Worm (Caenorhabditis elegans) whole organism, L3 larva: ENCODE results near the gene C09F5.1.

ENCODE experiments used
- ceh-82 ChIP-seq: fragments of 150-350 bp; optimal IDR thresholded peaks from 2 replicates; lab custom pipeline; 2014; ENCODE audit warnings: missing biosample characterization, missing genetic modification characterization
- fkh-10 ChIP-seq: sonication (generic microtip); optimal IDR thresholded peaks from 2 replicates; lab custom pipeline; 2017; ENCODE audit warnings: missing biosample characterization, missing genetic modification reagents, missing genetic modification characterization
- hmg-11 ChIP-seq: sonication (generic microtip); optimal IDR thresholded peaks from 2 replicates; lab custom pipeline; 2016; ENCODE audit warnings: missing genetic modification characterization, missing compliant biosample characterization
- lin-39 ChIP-seq: fragments of 150-350 bp; optimal IDR thresholded peaks from 2 replicates; lab custom pipeline; 2018; ENCODE audit warnings: missing biosample characterization, missing genetic modification reagents, missing genetic modification characterization
- mdl-1 ChIP-seq: fragments of 150-350 bp; optimal IDR thresholded peaks from 2 replicates; lab custom pipeline; 2014; ENCODE audit warnings: missing biosample characterization, missing genetic modification characterization
- nfya-1 ChIP-seq: sonication (generic microtip); optimal IDR thresholded peaks from 2 replicates; lab custom pipeline; 2017; ENCODE audit warnings: missing genetic modification characterization, mild to moderate bottlenecking, missing compliant biosample characterization, antibody characterized with exemption, moderate library complexity; ENCODE audit not compliant: insufficient read depth
- nhr-12 ChIP-seq: fragments of 150-350 bp; optimal IDR thresholded peaks from 2 replicates; lab custom pipeline; 2014; ENCODE audit warnings: missing biosample characterization, missing genetic modification characterization
- pha-4 ChIP-seq: fragments of 150-350 bp; optimal IDR thresholded peaks from 2 replicates; lab custom pipeline; 2014; ENCODE audit warnings: missing biosample characterization, missing genetic modification reagents, missing genetic modification characterization
- pqm-1 ChIP-seq: fragments of 150-350 bp; optimal IDR thresholded peaks from 2 replicates; lab custom pipeline; 2017; ENCODE audit warnings: missing biosample characterization, missing genetic modification characterization, inconsistent platforms
- sea-2 ChIP-seq: fragments of 150-350 bp; sonication (generic microtip); optimal IDR thresholded peaks from 4 replicates; lab custom pipeline; 2014; ENCODE audit warnings: missing biosample characterization, missing genetic modification reagents, missing genetic modification characterization
- snpc-4 ChIP-seq: fragments of 150-350 bp; optimal IDR thresholded peaks from 2 replicates; lab custom pipeline; 2014; ENCODE audit warnings: missing biosample characterization, missing genetic modification characterization
- tbx-2 ChIP-seq: sonication (generic microtip); optimal IDR thresholded peaks from 2 replicates; lab custom pipeline; 2016; ENCODE audit warnings: mild to moderate bottlenecking, missing genetic modification characterization, missing compliant biosample characterization
- unc-62 ChIP-seq: fragments of 150-350 bp; sonication (generic microtip); optimal IDR thresholded peaks from 4 replicates; lab custom pipeline; 2014; ENCODE audit warnings: missing biosample characterization, missing genetic modification reagents, missing genetic modification characterization
- ztf-11 ChIP-seq: fragments of 150-350 bp; optimal IDR thresholded peaks from 2 replicates; lab custom pipeline; 2014; ENCODE audit warnings: missing biosample characterization, missing genetic modification characterization

DNA sequence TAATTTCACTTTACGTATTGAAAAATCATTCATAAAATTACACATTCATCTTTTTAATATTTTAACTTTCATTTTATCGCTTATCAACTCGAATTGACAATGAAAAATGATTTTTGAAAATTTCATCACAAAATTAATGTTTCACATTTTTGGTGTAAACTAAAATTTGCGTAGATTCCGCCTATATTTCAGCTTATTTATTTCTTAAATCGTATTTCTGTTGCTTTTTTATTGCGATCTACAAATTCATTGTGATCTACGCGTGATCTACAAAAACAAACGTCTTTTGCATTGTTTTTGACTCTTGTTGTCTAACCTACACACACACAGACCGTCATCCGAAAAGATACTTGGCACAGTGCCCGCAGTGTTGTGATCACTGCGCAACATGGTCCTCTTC lies 29.6 kb downstream of the C09F5.1 start:
- TF ChIP-seq mdl-1 (tag; lab: Kevin White, UChicago) (no peak), lin-39 (tag; lab: Kevin White, UChicago) (no peak), sea-2 (GFP tag; lab: Kevin White, UChicago) (no peak), nfya-1 (tag; lab: Kevin White, UChicago) (no peak), ceh-82 (no peak), nhr-12 (tag; lab: Kevin White, UChicago) (no peak), ztf-11 (no peak), fkh-10 (no peak), snpc-4 (tag; lab: Kevin White, UChicago) (no peak), hmg-11 (no peak), unc-62 (GFP tag; lab: Kevin White, UChicago) (no peak), tbx-2 (tag; lab: Kevin White, UChicago) (no peak), pqm-1 (tag; lab: Kevin White, UChicago) (no peak), pha-4 (tag; lab: Kevin White, UChicago) (no peak)
